Worm (Caenorhabditis elegans) whole organism, L4/young adult: ENCODE measurements around the gene F23H12.7.

ENCODE experiments used
- W03F9.2 ChIP-seq: fragments of 150-350 bp; optimal IDR thresholded peaks from 2 replicates; lab custom pipeline; 2014; ENCODE audit warnings: missing biosample characterization, missing genetic modification characterization
- dao-5 ChIP-seq: sonication (generic microtip); optimal IDR thresholded peaks from 2 replicates; lab custom pipeline; 2016; ENCODE audit warnings: missing genotype, missing genetic modification characterization, moderate library complexity, missing compliant biosample characterization

- TF ChIP-seq W03F9.2 (tag; lab: Kevin White, UChicago): no peak
- no peak for TF ChIP-seq dao-5 (tag; lab: Kevin White, UChicago)
Observed at ce11 chrV:12334387-12334786, 37.1 kb upstream of the F23H12.7 start.
